Worm (Caenorhabditis elegans) whole organism, young adult: ENCODE results near the gene gei-8.
A peak's percentile ranks its signal among the peaks of the same experiment; 100 is the strongest.

Experiments used
- C06A6.2 ChIP-seq: fragments of 200-800 bp; sonication (Bioruptor generic); conservative IDR thresholded peaks from 2 replicates; pipeline ENCODE4 v1.3.6; 2022; ENCODE audit warnings: missing genetic modification characterization, missing compliant biosample characterization
- D2030.7 ChIP-seq: fragments of 200-800 bp; sonication (Bioruptor generic); IDR thresholded peaks from 2 replicates; pipeline ENCODE4 v1.3.6; 2022; ENCODE audit warnings: missing genetic modification reagents, missing genetic modification characterization, missing compliant biosample characterization
- F37B4.10 ChIP-seq: fragments of 200-800 bp; sonication (Bioruptor generic); IDR thresholded peaks from 2 replicates; pipeline ENCODE4 v1.3.6; 2022; ENCODE audit warnings: missing genetic modification characterization, missing compliant biosample characterization
- F55B11.4 ChIP-seq: sonication (generic microtip); optimal IDR thresholded peaks from 2 replicates; lab custom pipeline; 2016; ENCODE audit warnings: missing compliant biosample characterization, missing genetic modification characterization, borderline replicate concordance; ENCODE audit not compliant: insufficient read depth
- F57A8.1 ChIP-seq: fragments of 200-800 bp; sonication (Bioruptor generic); optimal IDR thresholded peaks from 2 replicates; lab custom pipeline; 2018; ENCODE audit warnings: mild to moderate bottlenecking, missing genetic modification characterization, moderate library complexity, missing compliant biosample characterization
- K11D2.4 ChIP-seq: fragments of 200-800 bp; sonication (Bioruptor generic); IDR thresholded peaks from 2 replicates; pipeline ENCODE4 v1.3.6; 2022; ENCODE audit warnings: missing genetic modification reagents, missing genetic modification characterization, missing compliant biosample characterization
- Y53G8AR.9 ChIP-seq: fragments of 200-800 bp; sonication (Bioruptor generic); conservative IDR thresholded peaks from 2 replicates; pipeline ENCODE4 v1.3.6; 2022; ENCODE audit warnings: missing genetic modification reagents, missing genetic modification characterization, missing compliant biosample characterization
- Y67H2A.10 ChIP-seq: fragments of 200-800 bp; sonication (Bioruptor generic); conservative IDR thresholded peaks from 2 replicates; pipeline ENCODE4 v1.3.6; 2022; ENCODE audit warnings: missing genetic modification reagents, missing genetic modification characterization, missing compliant biosample characterization
- ZK185.1 ChIP-seq: sonication (generic microtip); optimal IDR thresholded peaks from 2 replicates; lab custom pipeline; 2016; ENCODE audit warnings: mild to moderate bottlenecking, missing genetic modification characterization, missing compliant biosample characterization; ENCODE audit not compliant: poor library complexity, severe bottlenecking
- akir-1 ChIP-seq: fragments of 200-800 bp; sonication (Bioruptor generic); optimal IDR thresholded peaks from 2 replicates; lab custom pipeline; 2018; ENCODE audit warnings: mild to moderate bottlenecking, missing genetic modification characterization, moderate library complexity, missing compliant biosample characterization
- aptf-2 ChIP-seq: fragments of 200-800 bp; sonication (Bioruptor generic); conservative IDR thresholded peaks from 2 replicates; pipeline ENCODE4 v1.3.6; 2022; ENCODE audit warnings: missing genetic modification reagents, missing genetic modification characterization, missing compliant biosample characterization
- athp-1 ChIP-seq: sonication (generic microtip); optimal IDR thresholded peaks from 2 replicates; lab custom pipeline; 2017; ENCODE audit warnings: mild to moderate bottlenecking, missing genetic modification characterization, missing compliant biosample characterization
- attf-5 ChIP-seq: fragments of 200-800 bp; sonication (Bioruptor generic); optimal IDR thresholded peaks from 2 replicates; lab custom pipeline; 2018; ENCODE audit warnings: mild to moderate bottlenecking, missing genetic modification characterization, missing compliant biosample characterization
- ccch-3 ChIP-seq: fragments of 200-800 bp; sonication (Bioruptor generic); optimal IDR thresholded peaks from 2 replicates; lab custom pipeline; 2018; ENCODE audit warnings: mild to moderate bottlenecking, missing genetic modification characterization, missing compliant biosample characterization
- cebp-1 ChIP-seq, 2 experiments: fragments of 200-800 bp in 1 of 2; sonication (Bioruptor generic) in 1 of 2; sonication (generic microtip) in 1 of 2; IDR thresholded peaks in 1 of 2; optimal IDR thresholded peaks in 1 of 2; 2 replicates each; pipeline versions ENCODE4 v1.3.6 to Lab custom; 2017 to 2022; ENCODE audit warnings: missing compliant biosample characterization in 2 of 2, missing genetic modification characterization in 2 of 2, mild to moderate bottlenecking in 1 of 2, missing genetic modification reagents in 1 of 2, moderate library complexity in 1 of 2
- cebp-2 ChIP-seq: fragments of 200-800 bp; sonication (Bioruptor generic); IDR thresholded peaks from 2 replicates; pipeline ENCODE4 v1.3.6; 2022; ENCODE audit warnings: missing genetic modification characterization, missing compliant biosample characterization
- ceh-79 ChIP-seq: sonication (generic microtip); optimal IDR thresholded peaks from 2 replicates; lab custom pipeline; 2017; ENCODE audit warnings: mild to moderate bottlenecking, missing genetic modification characterization, missing compliant biosample characterization
- ceh-91 ChIP-seq: fragments of 200-800 bp; sonication (Bioruptor generic); IDR thresholded peaks from 2 replicates; pipeline ENCODE4 v1.3.6; 2022; ENCODE audit warnings: missing genetic modification reagents, missing genetic modification characterization, missing compliant biosample characterization
- chd-7 ChIP-seq: sonication (generic microtip); optimal IDR thresholded peaks from 2 replicates; lab custom pipeline; 2016; ENCODE audit warnings: mild to moderate bottlenecking, missing genetic modification characterization, moderate library complexity, missing compliant biosample characterization
- die-1 ChIP-seq: sonication (generic microtip); optimal IDR thresholded peaks from 2 replicates; lab custom pipeline; 2016; ENCODE audit warnings: missing genotype, mild to moderate bottlenecking, missing genetic modification characterization, missing compliant biosample characterization
- dpff-1 ChIP-seq: sonication (generic microtip); optimal IDR thresholded peaks from 2 replicates; lab custom pipeline; 2017; ENCODE audit warnings: mild to moderate bottlenecking, missing genetic modification characterization, missing compliant biosample characterization
- egl-44 ChIP-seq: fragments of 200-800 bp; sonication (Bioruptor generic); IDR thresholded peaks from 2 replicates; pipeline ENCODE4 v1.3.6; 2022; ENCODE audit warnings: missing genetic modification reagents, missing genetic modification characterization, missing compliant biosample characterization
- ekl-4 ChIP-seq: fragments of 200-800 bp; sonication (Bioruptor generic); IDR thresholded peaks from 2 replicates; pipeline ENCODE4 v1.3.6; 2022; ENCODE audit warnings: missing genetic modification reagents, missing genetic modification characterization, missing compliant biosample characterization
- fkh-3 ChIP-seq: sonication (generic microtip); optimal IDR thresholded peaks from 2 replicates; lab custom pipeline; 2016; ENCODE audit warnings: mild to moderate bottlenecking, missing genetic modification characterization, missing compliant biosample characterization
- lsl-1 ChIP-seq: fragments of 200-800 bp; sonication (Bioruptor generic); optimal IDR thresholded peaks from 2 replicates; lab custom pipeline; 2018; ENCODE audit warnings: mild to moderate bottlenecking, missing genetic modification characterization, moderate library complexity, missing compliant biosample characterization
- madf-10 ChIP-seq: sonication (generic microtip); optimal IDR thresholded peaks from 2 replicates; lab custom pipeline; 2016; ENCODE audit warnings: mild to moderate bottlenecking, missing genetic modification characterization, missing compliant biosample characterization
- mcd-1 ChIP-seq: fragments of 200-800 bp; sonication (Bioruptor generic); IDR thresholded peaks from 2 replicates; pipeline ENCODE4 v1.3.6; 2022; ENCODE audit warnings: missing genetic modification reagents, missing genetic modification characterization, missing compliant biosample characterization
- nfyb-1 ChIP-seq: fragments of 200-800 bp; sonication (Bioruptor generic); IDR thresholded peaks from 2 replicates; pipeline ENCODE4 v1.3.6; 2022; ENCODE audit warnings: missing genetic modification reagents, missing genetic modification characterization, missing compliant biosample characterization
- nhr-179 ChIP-seq: sonication (generic microtip); optimal IDR thresholded peaks from 2 replicates; lab custom pipeline; 2016; ENCODE audit warnings: mild to moderate bottlenecking, missing genetic modification characterization, missing compliant biosample characterization
- nhr-27 ChIP-seq: fragments of 200-800 bp; sonication (Bioruptor generic); optimal IDR thresholded peaks from 2 replicates; lab custom pipeline; 2018; ENCODE audit warnings: mild to moderate bottlenecking, missing genetic modification characterization, moderate library complexity, missing compliant biosample characterization
- nhr-90 ChIP-seq: sonication (generic microtip); optimal IDR thresholded peaks from 2 replicates; lab custom pipeline; 2016; ENCODE audit warnings: missing genotype, mild to moderate bottlenecking, missing genetic modification characterization, missing compliant biosample characterization
- pbrm-1 ChIP-seq: fragments of 200-800 bp; sonication (Bioruptor generic); IDR thresholded peaks from 2 replicates; pipeline ENCODE4 v1.3.6; 2022; ENCODE audit warnings: missing genetic modification reagents, missing genetic modification characterization, missing compliant biosample characterization
- rcor-1 ChIP-seq: fragments of 200-800 bp; sonication (Bioruptor generic); IDR thresholded peaks from 2 replicates; pipeline ENCODE4 v1.3.6; 2022; ENCODE audit warnings: missing genetic modification reagents, missing genetic modification characterization, missing compliant biosample characterization
- rec-8 ChIP-seq, 2 experiments: sonication (generic microtip); optimal IDR thresholded peaks; 2 replicates each; lab custom pipeline; 2016; ENCODE audit warnings: mild to moderate bottlenecking in 2 of 2, missing genetic modification characterization in 2 of 2, missing genetic modification reagents in 2 of 2, missing genotype in 2 of 2, missing biosample characterization in 1 of 2, missing compliant biosample characterization in 1 of 2, moderate library complexity in 1 of 2
- repo-1 ChIP-seq: sonication (generic microtip); optimal IDR thresholded peaks from 2 replicates; lab custom pipeline; 2017; ENCODE audit warnings: mild to moderate bottlenecking, missing genetic modification characterization, missing compliant biosample characterization
- somi-1 ChIP-seq: fragments of 200-800 bp; sonication (Bioruptor generic); optimal IDR thresholded peaks from 2 replicates; lab custom pipeline; 2018; ENCODE audit warnings: mild to moderate bottlenecking, missing genetic modification characterization, missing compliant biosample characterization
- tbp1 ChIP-seq: fragments of 200-800 bp; sonication (Bioruptor generic); optimal IDR thresholded peaks from 2 replicates; lab custom pipeline; 2018; ENCODE audit warnings: mild to moderate bottlenecking, missing genetic modification characterization, missing compliant biosample characterization
- tlf-1 ChIP-seq: fragments of 200-800 bp; sonication (Bioruptor generic); optimal IDR thresholded peaks from 2 replicates; lab custom pipeline; 2018; ENCODE audit warnings: mild to moderate bottlenecking, missing genetic modification characterization, missing compliant biosample characterization
- unc-130 ChIP-seq: sonication (generic microtip); optimal IDR thresholded peaks from 2 replicates; lab custom pipeline; 2016; ENCODE audit warnings: missing genetic modification reagents, missing genetic modification characterization, missing compliant biosample characterization
- unc-62 ChIP-seq: fragments of 150-350 bp; optimal IDR thresholded peaks from 2 replicates; lab custom pipeline; 2014; ENCODE audit warnings: missing biosample characterization, missing genetic modification reagents, missing genetic modification characterization
- xnd-1 ChIP-seq: sonication (generic microtip); optimal IDR thresholded peaks from 2 replicates; lab custom pipeline; 2016; ENCODE audit warnings: missing genotype, missing genetic modification reagents, missing genetic modification characterization, missing compliant biosample characterization
- zim-3 ChIP-seq: sonication (generic microtip); optimal IDR thresholded peaks from 2 replicates; lab custom pipeline; 2017; ENCODE audit warnings: mild to moderate bottlenecking, missing genetic modification characterization, moderate library complexity, missing compliant biosample characterization
- ztf-22 ChIP-seq: fragments of 200-800 bp; sonication (Bioruptor generic); optimal IDR thresholded peaks from 2 replicates; lab custom pipeline; 2018; ENCODE audit warnings: mild to moderate bottlenecking, missing genetic modification characterization, moderate library complexity, missing compliant biosample characterization
- ztf-6 ChIP-seq: fragments of 200-800 bp; sonication (Bioruptor generic); IDR thresholded peaks from 2 replicates; pipeline ENCODE4 v1.3.6; 2022; ENCODE audit warnings: missing genetic modification reagents, missing genetic modification characterization, missing compliant biosample characterization

Gene gei-8

ce11 chrIII:8109459-8110057 is 11.5 kb downstream of the gei-8 start (continued):
- TF ChIP-seq ZK185.1 (tag; lab: Kevin White, UChicago): peak; percentile 59
- no peak for TF ChIP-seq nhr-27 (tag; lab: Kevin White, UChicago)
- no peak for TF ChIP-seq nhr-179
- TF ChIP-seq aptf-2 (GFP tag; lab: Robert Waterston, UW): no peak
- TF ChIP-seq F37B4.10 (GFP tag; lab: Robert Waterston, UW): no peak

ce11 chrIII:8108490-8108889 is 12.5 kb downstream of the gei-8 start, which contains the start of gene C14B9.3:
Gene C14B9.3, plus strand, starts transcription at chrIII:8108790.
- no peak for TF ChIP-seq Y53G8AR.9 (GFP tag; lab: Robert Waterston, UW)
- TF ChIP-seq ccch-3 (GFP tag; lab: Kevin White, UChicago): no peak

- TF ChIP-seq K11D2.4 (GFP tag; lab: Robert Waterston, UW) (no peak), ztf-22 (GFP tag; lab: Kevin White, UChicago) (no peak), egl-44 (no peak), zim-3 (tag; lab: Kevin White, UChicago) (peak; percentile 45), F57A8.1 (GFP tag; lab: Kevin White, UChicago) (no peak), unc-130 (GFP tag; lab: Kevin White, UChicago) (no peak), die-1 (peak; percentile 69), ekl-4 (GFP tag; lab: Robert Waterston, UW) (no peak), repo-1 (no peak), Y67H2A.10 (GFP tag; lab: Robert Waterston, UW) (no peak), xnd-1 (tag; lab: Kevin White, UChicago) (no peak), ceh-91 (no peak), mcd-1 (GFP tag; lab: Robert Waterston, UW) (peak; percentile 39; the same call in 1 of the 2 replicates), nhr-27 (tag; lab: Kevin White, UChicago) (no peak), chd-7 (tag; lab: Kevin White, UChicago) (peak; percentile 35), F55B11.4 (tag; lab: Kevin White, UChicago) (no peak), athp-1 (tag; lab: Kevin White, UChicago) (no peak), ccch-3 (GFP tag; lab: Kevin White, UChicago) (no peak), lsl-1 (GFP tag; lab: Kevin White, UChicago) (peak; percentile 7), dpff-1 (tag; lab: Kevin White, UChicago) (no peak), tbp1 (GFP tag; lab: Kevin White, UChicago) (peak; percentile 95), D2030.7 (peak; percentile 45; the same call in 1 of the 2 replicates), akir-1 (GFP tag; lab: Kevin White, UChicago) (no peak), cebp-1 (GFP tag; IDR thresholded peaks at IDR 0.05; lab: Robert Waterston, UW) (no peak), cebp-1 (tag; optimal IDR thresholded peaks at IDR 0.05; lab: Kevin White, UChicago) (peak; percentile 53), ceh-79 (tag; lab: Kevin White, UChicago) (no peak), somi-1 (GFP tag; lab: Kevin White, UChicago) (no peak), attf-5 (GFP tag; lab: Kevin White, UChicago) (peak; percentile 14), ztf-6 (GFP tag; lab: Robert Waterston, UW) (no peak), unc-62 (GFP tag; lab: Kevin White, UChicago) (no peak), tlf-1 (GFP tag; lab: Kevin White, UChicago) (no peak), fkh-3 (tag; lab: Kevin White, UChicago) (no peak), cebp-2 (GFP tag; lab: Robert Waterston, UW) (no peak), pbrm-1 (GFP tag; lab: Robert Waterston, UW) (0 out of 2 replicates have a peak, but pooled peaks have one; percentile 38), rec-8 (tag; optimal IDR thresholded peaks at IDR 0.05; lab: Kevin White, UChicago) (no peak), rcor-1 (GFP tag; lab: Robert Waterston, UW) (no peak), madf-10 (tag; lab: Kevin White, UChicago) (peak; percentile 21), C06A6.2 (GFP tag; lab: Robert Waterston, UW) (no peak), nhr-90 (tag; lab: Kevin White, UChicago) (peak; percentile 67), nfyb-1 (GFP tag; lab: Robert Waterston, UW) (peak; percentile 65; the same call in 1 of the 2 replicates)
Observed at ce11 chrIII:8106476-8106875, 14.6 kb downstream of the gei-8 start.
